Fruit fly (Drosophila melanogaster): Measurements from ENCODE around the gene CG13038.

The CG13038 gene

dm6 chr3L:16285346-16285911, 42.3 kb downstream of the CG13038 start, which contains the start of gene CG13047:
Gene CG13047, minus strand, starts transcription at chr3L:16285396.
- TF ChIP-seq brk (GFP tag; optimal IDR thresholded peaks at IDR 0.05) (no peak), Vsx2 (GFP tag; optimal IDR thresholded peaks at IDR 0.05; ENCODE audit: partially characterized antibody) (no peak), OdsH (GFP tag; optimal IDR thresholded peaks at IDR 0.05) (no peak), br (GFP tag; optimal IDR thresholded peaks at IDR 0.05) (no peak), dl (GFP tag; optimal IDR thresholded peaks at IDR 0.05; ENCODE audit: insufficient read depth in 1 of 2, partially characterized antibody in 2 of 2) (no peak), Rel (GFP tag; optimal IDR thresholded peaks at IDR 0.05) (no peak), Rel (tag; optimal IDR thresholded peaks at IDR 0.05) (no peak), lola (GFP tag; optimal IDR thresholded peaks at IDR 0.05) (no peak), Hnf4 (GFP tag; optimal IDR thresholded peaks at IDR 0.05) (no peak), N (GFP tag; optimal IDR thresholded peaks at IDR 0.05) (no peak), Abd-B (GFP tag; optimal IDR thresholded peaks at IDR 0.05) (no peak), jim (GFP tag; optimal IDR thresholded peaks at IDR 0.05) (no peak), Dif (GFP tag; optimal IDR thresholded peaks at IDR 0.05; ENCODE audit: partially characterized antibody) (no peak), h (GFP tag; optimal IDR thresholded peaks at IDR 0.05) (no peak), Dfd (GFP tag; optimal IDR thresholded peaks at IDR 0.05) (no peak), pan (optimal IDR thresholded peaks at IDR 0.05) (no peak), sv (GFP tag; optimal IDR thresholded peaks at IDR 0.05) (no peak), Myc (optimal IDR thresholded peaks at IDR 0.05) (no peak)

dm6 chr3L:16283821-16284220, 43.9 kb downstream of the CG13038 start, which contains the start of gene CG13048:
Gene CG13048, minus strand, starts transcription at chr3L:16283921.
- no peak for TF ChIP-seq foxo (GFP tag; optimal IDR thresholded peaks at IDR 0.05)
- no peak for TF ChIP-seq CG9705 (GFP tag; optimal IDR thresholded peaks at IDR 0.05)
- TF ChIP-seq dsf (GFP tag; optimal IDR thresholded peaks at IDR 0.05; ENCODE audit: borderline replicate concordance), result no peak
- TF ChIP-seq Rel (GFP tag; optimal IDR thresholded peaks at IDR 0.05), result no peak
- no peak for TF ChIP-seq Rel (tag; optimal IDR thresholded peaks at IDR 0.05)
- no peak for TF ChIP-seq sv (GFP tag; optimal IDR thresholded peaks at IDR 0.05)
- no peak for TF ChIP-seq tai (GFP tag; optimal IDR thresholded peaks at IDR 0.05)
- TF ChIP-seq CG32264 (GFP tag; optimal IDR thresholded peaks at IDR 0.05), result no peak
- TF ChIP-seq pan (optimal IDR thresholded peaks at IDR 0.05), result no peak
- no peak for TF ChIP-seq CrebA (GFP tag; optimal IDR thresholded peaks at IDR 0.05; ENCODE audit: borderline replicate concordance)
- TF ChIP-seq Hr83 (GFP tag; optimal IDR thresholded peaks at IDR 0.05; ENCODE audit: poor library complexity, severe bottlenecking), result no peak
- no peak for TF ChIP-seq psq (GFP tag; optimal IDR thresholded peaks at IDR 0.05)
- no peak for TF ChIP-seq h (GFP tag; optimal IDR thresholded peaks at IDR 0.05)
- no peak for TF ChIP-seq Jra (GFP tag; optimal IDR thresholded peaks at IDR 0.05)
- no peak for TF ChIP-seq Abd-B (GFP tag; optimal IDR thresholded peaks at IDR 0.05)
- TF ChIP-seq usp (GFP tag; optimal IDR thresholded peaks at IDR 0.05), result no peak
- no peak for TF ChIP-seq Sp1 (GFP tag; optimal IDR thresholded peaks at IDR 0.05)
- no peak for TF ChIP-seq woc (GFP tag; optimal IDR thresholded peaks at IDR 0.05)
- no peak for TF ChIP-seq br (GFP tag; optimal IDR thresholded peaks at IDR 0.05)
- no peak for TF ChIP-seq jim (GFP tag; optimal IDR thresholded peaks at IDR 0.05)
- TF ChIP-seq ey (GFP tag; optimal IDR thresholded peaks at IDR 0.05), result no peak

dm6 chr3L:16281880-16282556, 45.7 kb downstream of the CG13038 start, which contains the start of gene CG13049:
Gene CG13049, minus strand, starts transcription at chr3L:16281930.
- TF ChIP-seq Dfd (GFP tag; optimal IDR thresholded peaks at IDR 0.05) (peak; percentile 80), pan (optimal IDR thresholded peaks at IDR 0.05) (no peak)

DNA sequence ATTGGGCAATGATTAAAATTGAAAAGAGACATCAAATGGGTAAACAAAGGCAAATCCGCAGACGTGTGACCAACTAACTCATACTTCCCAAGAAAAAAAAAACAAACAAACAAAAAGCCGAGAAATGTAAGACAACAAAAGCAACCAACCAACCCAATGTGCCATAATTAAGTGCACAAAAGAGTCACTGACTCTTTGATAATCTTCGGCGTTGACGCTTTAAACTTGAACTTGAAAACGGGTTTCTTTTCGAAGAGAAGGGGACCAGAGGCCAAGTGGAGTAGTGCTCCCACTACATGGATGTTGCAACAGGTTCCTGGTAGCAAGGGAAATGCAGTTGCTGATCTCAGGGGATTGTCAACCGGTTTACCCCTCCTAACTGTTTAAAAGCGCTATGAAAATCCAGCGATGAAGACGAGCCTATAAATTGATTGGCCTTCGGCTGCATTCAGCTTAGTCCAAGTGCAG, 47.7 kb downstream of the CG13038 start, which contains the start of gene CG13064:
Gene CG13064, plus strand, starts transcription at position 418 of the 468 bp plus-strand sequence.
- TF ChIP-seq OdsH (GFP tag; optimal IDR thresholded peaks at IDR 0.05) (no peak), CG9705 (GFP tag; optimal IDR thresholded peaks at IDR 0.05) (no peak), ey (GFP tag; optimal IDR thresholded peaks at IDR 0.05) (no peak), Vsx2 (GFP tag; optimal IDR thresholded peaks at IDR 0.05; ENCODE audit: partially characterized antibody) (peak; percentile 70)
